Worm (Caenorhabditis elegans): ENCODE measurements around the gene K02D10.1.
A peak's percentile ranks its signal among the peaks of the same experiment; 100 is the strongest.

Gene K02D10.1

ce11 chrIII:8779912-8780311 is 10.6 kb downstream of the K02D10.1 start, which contains the start of gene K02D10.4:
Gene K02D10.4 (minus strand): TSS chrIII:8780012.
- TF ChIP-seq nhr-237 (tag; optimal IDR thresholded peaks at IDR 0.05) = no peak
- TF ChIP-seq ceh-39 (tag; optimal IDR thresholded peaks at IDR 0.05) = no peak
- TF ChIP-seq hlh-1 (tag; optimal IDR thresholded peaks at IDR 0.05) = no peak
- no peak for TF ChIP-seq nhr-28 (tag; optimal IDR thresholded peaks at IDR 0.05)
- TF ChIP-seq pha-4 (tag; optimal IDR thresholded peaks at IDR 0.05) = no peak
- TF ChIP-seq lsy-2 (tag; optimal IDR thresholded peaks at IDR 0.05) = no peak
- no peak for TF ChIP-seq cnd-1 (tag; optimal IDR thresholded peaks at IDR 0.05)
- TF ChIP-seq flh-1 (GFP tag; optimal IDR thresholded peaks at IDR 0.05) = no peak
- TF ChIP-seq mab-5 (tag; optimal IDR thresholded peaks at IDR 0.05) = no peak
- no peak for TF ChIP-seq elt-1 (tag; optimal IDR thresholded peaks at IDR 0.05; ENCODE audit: borderline replicate concordance, insufficient read depth)
- no peak for TF ChIP-seq ces-1 (GFP tag; optimal IDR thresholded peaks at IDR 0.05)
- no peak for TF ChIP-seq zip-8 (tag; optimal IDR thresholded peaks at IDR 0.05)

ce11 chrIII:8780473-8780872 is 11.1 kb downstream of the K02D10.1 start:
- TF ChIP-seq lin-13 (tag; optimal IDR thresholded peaks at IDR 0.05) (no peak), lsy-2 (tag; optimal IDR thresholded peaks at IDR 0.05) (no peak), ceh-43 (GFP tag; optimal IDR thresholded peaks at IDR 0.05) (no peak), mab-5 (tag; optimal IDR thresholded peaks at IDR 0.05) (no peak), nhr-28 (tag; optimal IDR thresholded peaks at IDR 0.05) (no peak), pha-4 (tag; optimal IDR thresholded peaks at IDR 0.05) (no peak), M03D4.4 (tag; optimal IDR thresholded peaks at IDR 0.05) (no peak), mls-2 (tag; optimal IDR thresholded peaks at IDR 0.05) (no peak)

ce11 chrIII:8782080-8782479 is 12.7 kb downstream of the K02D10.1 start:
- no peak for TF ChIP-seq unc-120 (tag; optimal IDR thresholded peaks at IDR 0.05; ENCODE audit: poor library complexity, severe bottlenecking)
- no peak for TF ChIP-seq cnd-1 (tag; optimal IDR thresholded peaks at IDR 0.05)
- peak; percentile 19 for TF ChIP-seq hlh-1 (tag; optimal IDR thresholded peaks at IDR 0.05)

- TF ChIP-seq nhr-2 (tag; optimal IDR thresholded peaks at IDR 0.05) (no peak), ceh-39 (tag; optimal IDR thresholded peaks at IDR 0.05) (no peak), ztf-11 (tag; optimal IDR thresholded peaks at IDR 0.05) (no peak), lsy-2 (tag; optimal IDR thresholded peaks at IDR 0.05) (no peak), nhr-12 (tag; optimal IDR thresholded peaks at IDR 0.05) (no peak), ceh-43 (GFP tag; optimal IDR thresholded peaks at IDR 0.05) (no peak), nhr-76 (tag; optimal IDR thresholded peaks at IDR 0.05) (no peak), elt-3 (tag; optimal IDR thresholded peaks at IDR 0.05) (no peak), ceh-83 (GFP tag; optimal IDR thresholded peaks at IDR 0.05) (no peak), unc-120 (tag; optimal IDR thresholded peaks at IDR 0.05; ENCODE audit: poor library complexity, severe bottlenecking) (no peak), mls-2 (tag; optimal IDR thresholded peaks at IDR 0.05) (no peak), zip-8 (tag; optimal IDR thresholded peaks at IDR 0.05) (no peak), nhr-28 (tag; optimal IDR thresholded peaks at IDR 0.05) (no peak), tbx-8 (GFP tag; optimal IDR thresholded peaks at IDR 0.05) (no peak), lin-32 (GFP tag; optimal IDR thresholded peaks at IDR 0.05) (no peak), sem-2 (GFP tag; optimal IDR thresholded peaks at IDR 0.05) (no peak)
Observed at ce11 chrIII:8782744-8783143, 13.4 kb downstream of the K02D10.1 start.

ce11 chrIII:8784500-8784899 is 15.2 kb downstream of the K02D10.1 start:
- TF ChIP-seq bed-3 (GFP tag; optimal IDR thresholded peaks at IDR 0.05) = no peak
- TF ChIP-seq ces-1 (GFP tag; optimal IDR thresholded peaks at IDR 0.05) = no peak
- TF ChIP-seq nhr-76 (tag; optimal IDR thresholded peaks at IDR 0.05) = no peak

ce11 chrIII:8785426-8785825 is 16.1 kb downstream of the K02D10.1 start:
- TF ChIP-seq sem-2 (GFP tag; optimal IDR thresholded peaks at IDR 0.05) = no peak
- no peak for TF ChIP-seq blmp-1 (tag; optimal IDR thresholded peaks at IDR 0.05)
- TF ChIP-seq bed-3 (GFP tag; optimal IDR thresholded peaks at IDR 0.05) = no peak
- TF ChIP-seq nhr-12 (tag; optimal IDR thresholded peaks at IDR 0.05) = no peak
- no peak for TF ChIP-seq mls-2 (tag; optimal IDR thresholded peaks at IDR 0.05)
- no peak for TF ChIP-seq unc-62 (GFP tag; optimal IDR thresholded peaks at IDR 0.05)
- TF ChIP-seq ces-1 (GFP tag; optimal IDR thresholded peaks at IDR 0.05) = no peak
- no peak for TF ChIP-seq pha-4 (tag; optimal IDR thresholded peaks at IDR 0.05)
- no peak for TF ChIP-seq nhr-28 (tag; optimal IDR thresholded peaks at IDR 0.05)
- TF ChIP-seq nhr-2 (tag; optimal IDR thresholded peaks at IDR 0.05) = no peak
- no peak for TF ChIP-seq M03D4.4 (tag; optimal IDR thresholded peaks at IDR 0.05)
- TF ChIP-seq flh-1 (GFP tag; optimal IDR thresholded peaks at IDR 0.05) = no peak
- TF ChIP-seq lin-32 (GFP tag; optimal IDR thresholded peaks at IDR 0.05) = no peak
- no peak for TF ChIP-seq ceh-43 (GFP tag; optimal IDR thresholded peaks at IDR 0.05)
- TF ChIP-seq ztf-11 (tag; optimal IDR thresholded peaks at IDR 0.05) = no peak
- no peak for TF ChIP-seq sptf-1 (tag; optimal IDR thresholded peaks at IDR 0.05)
- TF ChIP-seq nhr-237 (tag; optimal IDR thresholded peaks at IDR 0.05) = no peak
- TF ChIP-seq unc-39 (tag; optimal IDR thresholded peaks at IDR 0.05) = no peak
- TF ChIP-seq nhr-76 (tag; optimal IDR thresholded peaks at IDR 0.05) = no peak

All from whole organism, mixed stage, embryonic.